Fruit fly (Drosophila melanogaster) S2 (cell line): ENCODE data around the gene CG18586.

Source experiments
- CG8478 ChIP-seq: fragments of >200 bp; optimal IDR thresholded peaks from 2 replicates; lab custom pipeline; 2018
- CTCF ChIP-seq, 2 experiments: fragments of >200 bp; optimal IDR thresholded peaks; 2 replicates each; lab custom pipeline; 2018

The CG18586 gene

dm6 chr3L:5881310-5882208, 8.4 kb downstream of the CG18586 start:
- no peak for TF ChIP-seq CG8478 (lab: Kevin White, UChicago)
- TF ChIP-seq CTCF (optimal IDR thresholded peaks at IDR 0.05; lab: Kevin White, UChicago), result peak in 1 of 2 experiments; percentile 28

DNA sequence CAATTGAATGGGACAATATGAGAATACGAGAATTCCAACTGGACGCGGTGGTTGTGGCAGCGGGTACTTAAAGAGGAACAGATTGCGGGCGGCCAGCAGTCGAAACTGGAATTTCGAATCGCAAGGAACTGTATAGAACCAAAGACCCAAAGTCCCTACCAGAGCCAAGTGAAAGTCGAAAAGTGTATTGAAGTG, 9.0 kb downstream of the CG18586 start, which contains the start of gene CG13287:
TSS of gene CG13287 (plus strand) at position 96 of the 195 bp plus-strand sequence.
- no peak for TF ChIP-seq CG8478 (lab: Kevin White, UChicago)
- TF ChIP-seq CTCF (optimal IDR thresholded peaks at IDR 0.05; lab: Kevin White, UChicago), result no peak

DNA sequence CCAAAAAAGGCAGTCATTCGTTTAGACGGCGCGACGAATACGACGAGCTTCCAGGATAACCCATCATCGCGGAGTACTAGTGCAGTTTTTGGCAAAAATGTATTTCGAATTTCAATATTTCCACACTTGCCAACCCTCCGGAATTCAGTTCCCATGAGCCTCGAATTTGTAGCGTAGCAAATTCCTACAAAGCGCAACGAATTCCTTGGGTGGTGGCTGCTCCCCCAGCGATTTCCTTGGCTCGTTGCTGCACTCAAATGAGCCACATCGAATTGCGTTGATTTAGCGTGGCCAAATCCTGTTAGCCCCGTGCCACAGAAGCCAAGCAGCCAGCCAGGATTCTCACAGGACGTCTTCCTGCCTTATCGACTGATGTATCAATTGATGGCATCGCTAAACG, 11.6 kb downstream of the CG18586 start:
- TF ChIP-seq CTCF (optimal IDR thresholded peaks at IDR 0.05; lab: Kevin White, UChicago) (no peak), CG8478 (lab: Kevin White, UChicago) (no peak)

dm6 chr3L:5891114-5891513, 18.0 kb downstream of the CG18586 start:
- TF ChIP-seq CG8478 (lab: Kevin White, UChicago) (no peak), CTCF (optimal IDR thresholded peaks at IDR 0.05; lab: Kevin White, UChicago) (no peak)

dm6 chr3L:5891812-5892211, 18.7 kb downstream of the CG18586 start:
- TF ChIP-seq CG8478 (lab: Kevin White, UChicago) (no peak), CTCF (optimal IDR thresholded peaks at IDR 0.05; lab: Kevin White, UChicago) (no peak)

- TF ChIP-seq CTCF (optimal IDR thresholded peaks at IDR 0.05; lab: Kevin White, UChicago) (no peak), CG8478 (lab: Kevin White, UChicago) (no peak)
Observed at dm6 chr3L:5893063-5893462, 20.0 kb downstream of the CG18586 start.

- no peak for TF ChIP-seq CTCF (optimal IDR thresholded peaks at IDR 0.05; lab: Kevin White, UChicago)
- no peak for TF ChIP-seq CG8478 (lab: Kevin White, UChicago)
Observed at dm6 chr3L:5897228-5897688, 24.1 kb downstream of the CG18586 start, which contains the start of the genes PolE2 and CG5592. PolE2 (minus strand) TSS chr3L:5897435. CG5592 (plus strand) TSS chr3L:5897638.

DNA sequence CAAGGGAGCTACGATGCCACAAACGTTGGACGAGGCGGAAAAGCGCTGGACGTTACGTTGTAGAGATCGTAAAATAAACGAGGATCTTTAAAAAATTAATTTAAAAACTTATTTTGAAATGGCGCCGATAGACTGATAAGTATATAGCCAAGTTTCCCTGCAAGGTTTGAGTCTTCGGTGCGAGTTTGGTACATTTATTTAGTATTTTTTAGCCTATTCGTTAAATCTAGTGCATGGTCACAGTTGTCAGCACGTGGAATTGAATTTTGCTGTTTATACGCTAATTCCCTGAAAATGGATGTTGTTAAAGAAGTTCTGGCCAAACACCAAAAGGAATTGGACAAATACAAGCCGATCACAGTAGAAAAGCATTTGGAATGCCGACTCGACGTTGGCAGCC, 26.2 kb downstream of the CG18586 start, which contains the start of gene CG32409:
TSS of gene CG32409 (plus strand) at position 224 of the 400 bp plus-strand sequence.
- peak in 1 of 2 experiments; percentile 36 for TF ChIP-seq CTCF (optimal IDR thresholded peaks at IDR 0.05; lab: Kevin White, UChicago)
- no peak for TF ChIP-seq CG8478 (lab: Kevin White, UChicago)

dm6 chr3L:5902189-5902765, 29.2 kb downstream of the CG18586 start, which contains the start of gene QC:
QC (minus strand) TSS chr3L:5902456.
- TF ChIP-seq CTCF (optimal IDR thresholded peaks at IDR 0.05; lab: Kevin White, UChicago), result no peak

- TF ChIP-seq CTCF (optimal IDR thresholded peaks at IDR 0.05; lab: Kevin White, UChicago) (no peak), CG8478 (lab: Kevin White, UChicago) (no peak)
Observed at dm6 chr3L:5903955-5904354, 30.8 kb downstream of the CG18586 start, which contains the start of gene CG32413. CG32413 (minus strand) TSS chr3L:5904055.

- TF ChIP-seq CTCF (optimal IDR thresholded peaks at IDR 0.05; lab: Kevin White, UChicago), result no peak
- TF ChIP-seq CG8478 (lab: Kevin White, UChicago), result no peak
Observed at dm6 chr3L:5906599-5906998, 33.5 kb downstream of the CG18586 start, which contains the start of gene CG10486. CG10486 (minus strand) TSS chr3L:5906699.

- TF ChIP-seq CTCF (optimal IDR thresholded peaks at IDR 0.05; lab: Kevin White, UChicago) (peak; percentile 82 to 91), CG8478 (lab: Kevin White, UChicago) (no peak)
Observed at dm6 chr3L:5907077-5907476, 34.0 kb downstream of the CG18586 start, which contains the start of gene CG13288. CG13288 (plus strand) TSS chr3L:5907381.

- TF ChIP-seq CG8478 (lab: Kevin White, UChicago) (no peak), CTCF (optimal IDR thresholded peaks at IDR 0.05; lab: Kevin White, UChicago) (no peak)
Observed at dm6 chr3L:5920778-5921177, 47.7 kb downstream of the CG18586 start.

- TF ChIP-seq CTCF (optimal IDR thresholded peaks at IDR 0.05; lab: Kevin White, UChicago) (no peak), CG8478 (lab: Kevin White, UChicago) (no peak)
Observed at dm6 chr3L:5921216-5921615, 48.1 kb downstream of the CG18586 start, which contains the start of gene PXo. PXo (minus strand) TSS chr3L:5921316.
